Worm (Caenorhabditis elegans) whole organism, L1 larva: ENCODE data around the gene C23F12.3.

Source experiments
- C16A3.4 ChIP-seq: fragments of 150-350 bp; optimal IDR thresholded peaks from 2 replicates; lab custom pipeline; 2014; ENCODE audit warnings: missing biosample characterization, missing genetic modification characterization
- C34B4.2 ChIP-seq: sonication (generic microtip); optimal IDR thresholded peaks from 2 replicates; lab custom pipeline; 2017; ENCODE audit warnings: mild to moderate bottlenecking, missing genetic modification characterization, missing compliant biosample characterization
- aha-1 ChIP-seq: fragments of 150-350 bp; optimal IDR thresholded peaks from 2 replicates; lab custom pipeline; 2014; ENCODE audit warnings: missing biosample characterization, missing genetic modification characterization
- alr-1 ChIP-seq: fragments of 200-800 bp; sonication (Bioruptor generic); optimal IDR thresholded peaks from 2 replicates; lab custom pipeline; 2018; ENCODE audit warnings: borderline replicate concordance, mild to moderate bottlenecking, missing genetic modification characterization, missing compliant biosample characterization
- aly-2 ChIP-seq: fragments of 150-350 bp; optimal IDR thresholded peaks from 2 replicates; lab custom pipeline; 2014; ENCODE audit warnings: missing biosample characterization, missing genetic modification characterization
- ceh-8 ChIP-seq: fragments of 200-800 bp; sonication (Bioruptor generic); optimal IDR thresholded peaks from 2 replicates; lab custom pipeline; 2018; ENCODE audit warnings: mild to moderate bottlenecking, missing genetic modification characterization, moderate library complexity, missing compliant biosample characterization
- dpl-1 ChIP-seq, 3 experiments: fragments of 150-350 bp in 2 of 3; sonication (generic microtip) in 1 of 3; optimal IDR thresholded peaks; 2 replicates each; lab custom pipeline; 2014 to 2017; ENCODE audit warnings: missing biosample characterization in 3 of 3, missing genetic modification characterization in 3 of 3, missing genetic modification reagents in 3 of 3
- dsc-1 ChIP-seq: sonication (generic microtip); optimal IDR thresholded peaks from 2 replicates; lab custom pipeline; 2016; ENCODE audit warnings: mild to moderate bottlenecking, missing genetic modification characterization, missing compliant biosample characterization
- egl-13 ChIP-seq: sonication (generic microtip); optimal IDR thresholded peaks from 2 replicates; lab custom pipeline; 2016; ENCODE audit warnings: missing genotype, missing genetic modification reagents, missing genetic modification characterization, missing compliant biosample characterization
- elt-2 ChIP-seq: sonication (generic microtip); optimal IDR thresholded peaks from 2 replicates; lab custom pipeline; 2016; ENCODE audit warnings: missing genetic modification characterization, mild to moderate bottlenecking, inconsistent platforms, missing compliant biosample characterization, missing genetic modification reagents
- elt-3 ChIP-seq, 6 experiments: fragments of 150-350 bp in 1 of 6; sonication (generic microtip); optimal IDR thresholded peaks; 2 replicates each; lab custom pipeline; 2017 to 2018; ENCODE audit warnings: missing biosample characterization in 6 of 6, missing genetic modification characterization in 6 of 6, inconsistent platforms in 1 of 6
- ets-5 ChIP-seq: fragments of 200-800 bp; sonication (Bioruptor generic); IDR thresholded peaks from 2 replicates; pipeline ENCODE4 v1.3.6; 2022; ENCODE audit warnings: missing genetic modification characterization, missing compliant biosample characterization
- fkh-8 ChIP-seq: sonication (generic microtip); optimal IDR thresholded peaks from 2 replicates; lab custom pipeline; 2016; ENCODE audit warnings: mild to moderate bottlenecking, missing genetic modification characterization, missing compliant biosample characterization
- fos-1 ChIP-seq: fragments of 150-350 bp; optimal IDR thresholded peaks from 2 replicates; lab custom pipeline; 2014; ENCODE audit warnings: missing biosample characterization, missing genetic modification characterization
- grh-1 ChIP-seq: fragments of 200-800 bp; sonication (Bioruptor generic); IDR thresholded peaks from 2 replicates; pipeline ENCODE4 v1.3.6; 2022; ENCODE audit warnings: missing genetic modification reagents, missing genetic modification characterization, missing compliant biosample characterization
- hlh-17 ChIP-seq: fragments of 200-800 bp; sonication (Bioruptor generic); optimal IDR thresholded peaks from 2 replicates; lab custom pipeline; 2018; ENCODE audit warnings: missing genetic modification characterization, mild to moderate bottlenecking, missing compliant biosample characterization, moderate library complexity, borderline replicate concordance
- hpl-2 ChIP-seq: fragments of 150-350 bp; optimal IDR thresholded peaks from 2 replicates; lab custom pipeline; 2014; ENCODE audit warnings: missing biosample characterization, missing genetic modification reagents, missing genetic modification characterization
- irx-1 ChIP-seq: sonication (generic microtip); optimal IDR thresholded peaks from 2 replicates; lab custom pipeline; 2016; ENCODE audit warnings: missing genetic modification characterization, missing compliant biosample characterization
- isw-1 ChIP-seq: fragments of 200-800 bp; sonication (Bioruptor generic); IDR thresholded peaks from 2 replicates; pipeline ENCODE4 v1.3.6; 2022; ENCODE audit warnings: missing genetic modification characterization, missing compliant biosample characterization
- lin-14 ChIP-seq: fragments of 200-800 bp; sonication (Bioruptor generic); optimal IDR thresholded peaks from 2 replicates; lab custom pipeline; 2018; ENCODE audit warnings: mild to moderate bottlenecking, missing genetic modification characterization, moderate library complexity, missing compliant biosample characterization
- lin-15B ChIP-seq: fragments of 150-350 bp; sonication (generic microtip); optimal IDR thresholded peaks from 3 replicates; lab custom pipeline; 2014; ENCODE audit warnings: missing biosample characterization, missing genetic modification characterization
- lin-35 ChIP-seq, 2 experiments: fragments of 150-350 bp; optimal IDR thresholded peaks; 2 replicates each; lab custom pipeline; 2014; ENCODE audit warnings: missing biosample characterization in 2 of 2, missing genetic modification characterization in 2 of 2, missing genetic modification reagents in 2 of 2
- lin-39 ChIP-seq: fragments of 150-350 bp; optimal IDR thresholded peaks from 2 replicates; lab custom pipeline; 2014; ENCODE audit warnings: missing biosample characterization, missing genetic modification reagents, missing genetic modification characterization
- lir-3 ChIP-seq: sonication (generic microtip); optimal IDR thresholded peaks from 2 replicates; lab custom pipeline; 2016; ENCODE audit warnings: mild to moderate bottlenecking, missing genetic modification characterization, moderate library complexity, missing compliant biosample characterization; ENCODE audit not compliant: poor library complexity
- lsy-2 ChIP-seq, 2 experiments: fragments of 150-350 bp; optimal IDR thresholded peaks; 2 replicates each; lab custom pipeline; 2014; ENCODE audit warnings: missing biosample characterization in 2 of 2, missing genetic modification characterization in 2 of 2
- mdl-1 ChIP-seq, 2 experiments: fragments of 150-350 bp; optimal IDR thresholded peaks; 2 replicates each; lab custom pipeline; 2014 to 2017; ENCODE audit warnings: missing biosample characterization in 2 of 2, missing genetic modification characterization in 2 of 2, inconsistent platforms in 1 of 2
- mep-1 ChIP-seq: fragments of 150-350 bp; optimal IDR thresholded peaks from 2 replicates; lab custom pipeline; 2014; ENCODE audit warnings: missing biosample characterization, missing genetic modification characterization
- nhr-19 ChIP-seq: fragments of 200-800 bp; sonication (Bioruptor generic); conservative IDR thresholded peaks from 2 replicates; pipeline ENCODE4 v1.3.6; 2022; ENCODE audit warnings: missing genetic modification characterization, missing compliant biosample characterization
- nhr-20 ChIP-seq: sonication (generic microtip); optimal IDR thresholded peaks from 2 replicates; lab custom pipeline; 2016; ENCODE audit warnings: mild to moderate bottlenecking, missing genetic modification characterization, missing compliant biosample characterization
- nhr-28 ChIP-seq: fragments of 150-350 bp; optimal IDR thresholded peaks from 2 replicates; lab custom pipeline; 2014; ENCODE audit warnings: missing biosample characterization, missing genetic modification characterization
- nhr-47 ChIP-seq: sonication (generic microtip); optimal IDR thresholded peaks from 2 replicates; lab custom pipeline; 2016; ENCODE audit warnings: mild to moderate bottlenecking, missing genetic modification characterization, moderate library complexity, missing compliant biosample characterization
- nhr-71 ChIP-seq: sonication (generic microtip); optimal IDR thresholded peaks from 2 replicates; lab custom pipeline; 2016; ENCODE audit warnings: mild to moderate bottlenecking, missing genetic modification characterization, moderate library complexity, missing compliant biosample characterization
- nhr-77 ChIP-seq: fragments of 150-350 bp; optimal IDR thresholded peaks from 2 replicates; lab custom pipeline; 2014; ENCODE audit warnings: missing biosample characterization, missing genetic modification characterization
- nhr-84 ChIP-seq: sonication (generic microtip); optimal IDR thresholded peaks from 2 replicates; lab custom pipeline; 2017; ENCODE audit warnings: missing biosample characterization, missing genetic modification characterization
- nhr-85 ChIP-seq: sonication (generic microtip); peaks from one replicate; lab custom pipeline; 2016; ENCODE audit warnings: missing genetic modification characterization, inconsistent platforms, missing compliant biosample characterization
- nhr-90 ChIP-seq: sonication (generic microtip); optimal IDR thresholded peaks from 2 replicates; lab custom pipeline; 2016; ENCODE audit warnings: mild to moderate bottlenecking, missing genetic modification characterization, missing compliant biosample characterization; ENCODE audit not compliant: poor library complexity
- pag-3 ChIP-seq: sonication (generic microtip); optimal IDR thresholded peaks from 2 replicates; lab custom pipeline; 2017; ENCODE audit warnings: missing genetic modification characterization, mild to moderate bottlenecking, missing compliant biosample characterization, antibody characterized with exemption, borderline replicate concordance; ENCODE audit not compliant: insufficient read depth
- pax-3 ChIP-seq: fragments of 200-800 bp; sonication (Bioruptor generic); optimal IDR thresholded peaks from 2 replicates; lab custom pipeline; 2018; ENCODE audit warnings: mild to moderate bottlenecking, missing genetic modification characterization, moderate library complexity, missing compliant biosample characterization
- rnt-1 ChIP-seq: sonication (generic microtip); optimal IDR thresholded peaks from 2 replicates; lab custom pipeline; 2016; ENCODE audit warnings: mild to moderate bottlenecking, missing genetic modification characterization, moderate library complexity, missing compliant biosample characterization
- skn-1 ChIP-seq: fragments of 150-350 bp; optimal IDR thresholded peaks from 2 replicates; lab custom pipeline; 2014; ENCODE audit warnings: missing biosample characterization, missing genetic modification characterization
- sox-4 ChIP-seq: sonication (generic microtip); optimal IDR thresholded peaks from 2 replicates; lab custom pipeline; 2016; ENCODE audit warnings: missing genetic modification characterization, missing compliant biosample characterization
- sptf-1 ChIP-seq: fragments of 150-350 bp; optimal IDR thresholded peaks from 2 replicates; lab custom pipeline; 2014; ENCODE audit warnings: missing biosample characterization, missing genetic modification characterization
- tbx-2 ChIP-seq: sonication (generic microtip); optimal IDR thresholded peaks from 2 replicates; lab custom pipeline; 2016; ENCODE audit warnings: missing genetic modification characterization, missing compliant biosample characterization
- tlp-1 ChIP-seq: fragments of 150-350 bp; optimal IDR thresholded peaks from 2 replicates; lab custom pipeline; 2014; ENCODE audit warnings: missing biosample characterization, missing genetic modification characterization
- unc-130 ChIP-seq: fragments of 150-350 bp; optimal IDR thresholded peaks from 2 replicates; lab custom pipeline; 2017; ENCODE audit warnings: missing biosample characterization, missing genetic modification characterization, inconsistent platforms
- unc-86 ChIP-seq: sonication (generic microtip); optimal IDR thresholded peaks from 2 replicates; lab custom pipeline; 2016; ENCODE audit warnings: missing genetic modification characterization, missing compliant biosample characterization
- xbp-1 ChIP-seq: sonication (generic microtip); optimal IDR thresholded peaks from 2 replicates; lab custom pipeline; 2016; ENCODE audit warnings: missing genetic modification characterization, missing compliant biosample characterization
- zip-4 ChIP-seq: fragments of 200-800 bp; sonication (Bioruptor generic); optimal IDR thresholded peaks from 2 replicates; lab custom pipeline; 2018; ENCODE audit warnings: mild to moderate bottlenecking, missing genetic modification characterization, moderate library complexity, missing compliant biosample characterization
- ztf-11 ChIP-seq, 2 experiments: sonication (generic microtip); optimal IDR thresholded peaks; 2 replicates each; lab custom pipeline; 2016 to 2017; ENCODE audit warnings: missing genetic modification characterization in 2 of 2, missing biosample characterization in 1 of 2, missing compliant biosample characterization in 1 of 2

Gene C23F12.3

DNA sequence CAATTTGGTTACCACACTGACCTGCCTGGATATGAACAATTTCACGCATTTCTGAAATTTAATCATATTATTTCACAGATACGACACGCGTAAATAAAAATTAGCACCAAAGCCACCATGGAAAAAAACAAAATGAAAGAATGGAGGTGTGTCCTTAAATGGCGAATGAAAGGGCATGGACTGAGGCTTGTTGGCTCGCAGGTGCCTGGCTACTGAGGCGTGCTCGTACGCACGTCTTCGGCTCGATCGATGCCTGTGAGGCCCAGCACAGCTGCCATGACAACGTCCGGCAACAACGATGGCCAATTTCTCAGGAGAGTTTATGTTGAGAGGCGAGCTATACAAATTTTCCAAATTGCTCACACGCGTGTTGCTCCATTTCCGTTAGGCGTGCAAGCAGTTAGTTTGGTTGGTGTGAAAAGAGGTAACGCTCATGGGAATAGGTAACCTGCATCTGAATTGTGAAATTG, 45.4 kb downstream of the C23F12.3 start, which contains the start of gene tbb-4:
Gene tbb-4, minus strand, starts transcription at position 51 of the 470 bp plus-strand sequence.
- TF ChIP-seq unc-130 (tag; lab: Kevin White, UChicago): no peak
- peak; percentile 80 for TF ChIP-seq fkh-8 (tag; lab: Kevin White, UChicago)

- TF ChIP-seq tlp-1 (tag; lab: Kevin White, UChicago): no peak
- no peak for TF ChIP-seq nhr-19
- TF ChIP-seq irx-1: no peak
- no peak for TF ChIP-seq nhr-84 (tag; lab: Kevin White, UChicago)
- TF ChIP-seq alr-1 (tag; lab: Kevin White, UChicago): no peak
- TF ChIP-seq mdl-1 (tag; optimal IDR thresholded peaks at IDR 0.05; lab: Kevin White, UChicago): peak in 1 of 2 experiments; percentile 70
- peak; percentile 56 to 63 for TF ChIP-seq lsy-2 (tag; optimal IDR thresholded peaks at IDR 0.05; lab: Kevin White, UChicago)
- peak in 2 of 3 experiments; percentile 43 to 50 for TF ChIP-seq dpl-1 (GFP tag; optimal IDR thresholded peaks at IDR 0.05; lab: Kevin White, UChicago)
- peak; percentile 65 for TF ChIP-seq nhr-85 (tag; lab: Kevin White, UChicago)
- no peak for TF ChIP-seq egl-13 (tag; lab: Kevin White, UChicago)
- TF ChIP-seq C34B4.2: no peak
- peak; percentile 100 for TF ChIP-seq xbp-1
- peak; percentile 66 for TF ChIP-seq C16A3.4 (tag; lab: Kevin White, UChicago)
- TF ChIP-seq lin-15B (tag; lab: Kevin White, UChicago): no peak
- no peak for TF ChIP-seq ets-5
- no peak for TF ChIP-seq sox-4 (tag; lab: Kevin White, UChicago)
- peak; percentile 42 for TF ChIP-seq tbx-2 (tag; lab: Kevin White, UChicago)
- no peak for TF ChIP-seq ceh-8
- peak; percentile 63 for TF ChIP-seq nhr-90 (tag; lab: Kevin White, UChicago)
- peak; percentile 70 for TF ChIP-seq rnt-1
- peak; percentile 70 for TF ChIP-seq nhr-20 (tag; lab: Kevin White, UChicago)
- TF ChIP-seq nhr-71 (tag; lab: Kevin White, UChicago): peak; percentile 69
- TF ChIP-seq isw-1 (GFP tag; lab: Robert Waterston, UW): peak; percentile 8; the same call in 1 of the 2 replicates
- TF ChIP-seq aly-2 (tag; lab: Kevin White, UChicago): no peak
- no peak for TF ChIP-seq pag-3 (tag; lab: Kevin White, UChicago)
- peak; percentile 65 for TF ChIP-seq nhr-47 (tag; lab: Kevin White, UChicago)
- no peak for TF ChIP-seq sptf-1
- no peak for TF ChIP-seq lin-39 (tag; lab: Kevin White, UChicago)
- TF ChIP-seq grh-1: no peak
- no peak for TF ChIP-seq pax-3 (tag; lab: Kevin White, UChicago)
- no peak for TF ChIP-seq hpl-2 (GFP tag; lab: Kevin White, UChicago)
- TF ChIP-seq unc-86: peak; percentile 38
- no peak for TF ChIP-seq nhr-28 (tag; lab: Kevin White, UChicago)
- TF ChIP-seq hlh-17 (GFP tag; lab: Kevin White, UChicago): no peak
- TF ChIP-seq ztf-11 (tag; optimal IDR thresholded peaks at IDR 0.05; lab: Kevin White, UChicago): peak in 1 of 2 experiments; percentile 14
- no peak for TF ChIP-seq elt-2 (tag; lab: Kevin White, UChicago)
- TF ChIP-seq lin-35 (GFP tag; optimal IDR thresholded peaks at IDR 0.05; lab: Kevin White, UChicago): peak; percentile 30 to 79
- peak; percentile 8 for TF ChIP-seq nhr-77 (tag; lab: Kevin White, UChicago)
- TF ChIP-seq mep-1 (tag; lab: Kevin White, UChicago): peak; percentile 86
- peak; percentile 20 for TF ChIP-seq unc-130 (tag; lab: Kevin White, UChicago)
- peak; percentile 28 for TF ChIP-seq skn-1 (tag; lab: Kevin White, UChicago)
- peak; percentile 23 for TF ChIP-seq dsc-1
- peak; percentile 45 for TF ChIP-seq fos-1
- TF ChIP-seq zip-4 (GFP tag; lab: Kevin White, UChicago): no peak
- no peak for TF ChIP-seq aha-1
- peak; percentile 84 for TF ChIP-seq lin-14 (GFP tag; lab: Kevin White, UChicago)
- no peak for TF ChIP-seq lir-3 (tag; lab: Kevin White, UChicago)
- TF ChIP-seq elt-3 (tag; optimal IDR thresholded peaks at IDR 0.05; lab: Kevin White, UChicago): peak in 1 of 6 experiments; percentile 26
Observed at ce11 chrX:9441512-9441911, 50.1 kb downstream of the C23F12.3 start, which contains the start of gene memb-1. Gene memb-1, minus strand, starts transcription at chrX:9441571.
